Worm (Caenorhabditis elegans) whole organism, L4 larva: Measurements from ENCODE around the gene srh-216.

Experiments used
- F44E2.7 ChIP-seq: fragments of 200-800 bp; sonication (Bioruptor generic); IDR thresholded peaks from 2 replicates; pipeline ENCODE4 v2.1.2; 2022; ENCODE audit warnings: missing genetic modification characterization, missing compliant biosample characterization
- F49E8.2 ChIP-seq: sonication (generic microtip); optimal IDR thresholded peaks from 2 replicates; lab custom pipeline; 2016; ENCODE audit warnings: missing compliant biosample characterization, mild to moderate bottlenecking, missing genetic modification characterization, borderline replicate concordance
- R02D3.7 ChIP-seq: fragments of 150-350 bp; sonication (generic microtip); optimal IDR thresholded peaks from 3 replicates; lab custom pipeline; 2014; ENCODE audit warnings: missing biosample characterization, missing genetic modification characterization
- T20F7.1 ChIP-seq: fragments of 200-800 bp; sonication (Bioruptor generic); optimal IDR thresholded peaks from 2 replicates; lab custom pipeline; 2018; ENCODE audit warnings: mild to moderate bottlenecking, missing genetic modification characterization, missing compliant biosample characterization
- aha-1 ChIP-seq: fragments of 150-350 bp; peaks from one replicate; lab custom pipeline; 2014; ENCODE audit warnings: missing biosample characterization, missing genetic modification characterization
- ama-1 ChIP-seq: fragments of 150-350 bp; optimal IDR thresholded peaks from 2 replicates; lab custom pipeline; 2014; ENCODE audit warnings: inconsistent platforms, mixed read lengths
- attf-4 ChIP-seq: sonication (generic microtip); optimal IDR thresholded peaks from 3 replicates; lab custom pipeline; 2017; ENCODE audit warnings: missing biosample characterization, missing genetic modification characterization
- ceh-44 ChIP-seq: fragments of 200-800 bp; sonication (Bioruptor generic); IDR thresholded peaks from 2 replicates; pipeline ENCODE4 v1.3.6; 2022; ENCODE audit warnings: missing genetic modification reagents, missing genetic modification characterization, missing compliant biosample characterization
- ceh-62 ChIP-seq: sonication (generic microtip); optimal IDR thresholded peaks from 2 replicates; lab custom pipeline; 2017; ENCODE audit warnings: missing biosample characterization, missing genetic modification characterization
- ceh-82 ChIP-seq: sonication (generic microtip); optimal IDR thresholded peaks from 2 replicates; lab custom pipeline; 2017; ENCODE audit warnings: missing biosample characterization, missing genetic modification characterization
- ces-1 ChIP-seq: fragments of 150-350 bp; sonication (generic microtip); optimal IDR thresholded peaks from 4 replicates; lab custom pipeline; 2014; ENCODE audit warnings: missing biosample characterization, missing genetic modification reagents, missing genetic modification characterization
- cey-2 ChIP-seq: sonication (generic microtip); optimal IDR thresholded peaks from 3 replicates; lab custom pipeline; 2017; ENCODE audit warnings: missing genetic modification characterization, mild to moderate bottlenecking, missing compliant biosample characterization, antibody characterized with exemption, borderline replicate concordance; ENCODE audit not compliant: insufficient read depth
- daf-16 ChIP-seq, 3 experiments: sonication (generic microtip); optimal IDR thresholded peaks; 2 replicates each; lab custom pipeline; 2016 to 2017; ENCODE audit warnings: missing genetic modification characterization in 3 of 3, missing genetic modification reagents in 3 of 3, mild to moderate bottlenecking in 2 of 3, missing compliant biosample characterization in 2 of 3, missing biosample characterization in 1 of 3, moderate library complexity in 1 of 3
- daf-19 ChIP-seq: fragments of 200-800 bp; sonication (Bioruptor generic); conservative IDR thresholded peaks from 2 replicates; pipeline ENCODE4 v1.3.6; 2022; ENCODE audit warnings: missing genetic modification characterization, missing compliant biosample characterization
- dmd-6 ChIP-seq: fragments of 200-800 bp; sonication (Bioruptor generic); IDR thresholded peaks from 2 replicates; pipeline ENCODE4 v1.3.6; 2022; ENCODE audit warnings: missing genetic modification reagents, missing genetic modification characterization, missing compliant biosample characterization
- dmd-8 ChIP-seq: fragments of 200-800 bp; sonication (Bioruptor generic); IDR thresholded peaks from 2 replicates; pipeline ENCODE4 v1.3.6; 2022; ENCODE audit warnings: missing genetic modification characterization, missing compliant biosample characterization
- dpl-1 ChIP-seq: fragments of 150-350 bp; optimal IDR thresholded peaks from 2 replicates; lab custom pipeline; 2014; ENCODE audit warnings: missing biosample characterization, missing genetic modification reagents, missing genetic modification characterization
- duxl-1 ChIP-seq: sonication (generic microtip); optimal IDR thresholded peaks from 2 replicates; lab custom pipeline; 2016; ENCODE audit warnings: mild to moderate bottlenecking, missing genetic modification characterization, moderate library complexity, missing compliant biosample characterization; ENCODE audit not compliant: poor library complexity
- dve-1 ChIP-seq: sonication (generic microtip); optimal IDR thresholded peaks from 2 replicates; lab custom pipeline; 2017; ENCODE audit warnings: antibody characterized with exemption, mild to moderate bottlenecking, missing genetic modification characterization, missing compliant biosample characterization; ENCODE audit not compliant: insufficient read depth
- egl-43 ChIP-seq: fragments of 200-800 bp; sonication (Bioruptor generic); IDR thresholded peaks from 2 replicates; pipeline ENCODE4 v1.3.6; 2022; ENCODE audit warnings: missing genetic modification reagents, missing genetic modification characterization, missing compliant biosample characterization
- fos-1 ChIP-seq: fragments of 150-350 bp; optimal IDR thresholded peaks from 2 replicates; lab custom pipeline; 2014; ENCODE audit warnings: missing biosample characterization, missing genetic modification characterization
- hlh-11 ChIP-seq: fragments of 200-800 bp; sonication (Bioruptor generic); optimal IDR thresholded peaks from 2 replicates; lab custom pipeline; 2018; ENCODE audit warnings: mild to moderate bottlenecking, missing genetic modification characterization, missing compliant biosample characterization
- hlh-30 ChIP-seq: sonication (generic microtip); optimal IDR thresholded peaks from 2 replicates; lab custom pipeline; 2017; ENCODE audit warnings: antibody characterized with exemption, mild to moderate bottlenecking, missing genetic modification characterization, missing compliant biosample characterization; ENCODE audit not compliant: insufficient read depth
- hmg-1.1 ChIP-seq: fragments of 200-800 bp; sonication (Bioruptor generic); IDR thresholded peaks from 2 replicates; pipeline ENCODE4 v1.3.6; 2022; ENCODE audit warnings: missing genetic modification reagents, missing genetic modification characterization, missing compliant biosample characterization
- jun-1 ChIP-seq: fragments of 150-350 bp; optimal IDR thresholded peaks from 2 replicates; lab custom pipeline; 2014; ENCODE audit warnings: missing biosample characterization, missing genetic modification reagents, missing genetic modification characterization
- lim-7 ChIP-seq: fragments of 200-800 bp; sonication (Bioruptor generic); IDR thresholded peaks from 2 replicates; pipeline ENCODE4 v1.3.6; 2022; ENCODE audit warnings: missing genetic modification characterization, missing compliant biosample characterization
- lin-29 ChIP-seq: fragments of 200-800 bp; sonication (Bioruptor generic); IDR thresholded peaks from 2 replicates; pipeline ENCODE4 v1.3.6; 2022; ENCODE audit warnings: missing genetic modification reagents, missing genetic modification characterization, missing compliant biosample characterization
- lin-38 ChIP-seq: fragments of 200-800 bp; sonication (Bioruptor generic); IDR thresholded peaks from 2 replicates; pipeline ENCODE4 v1.3.6; 2022; ENCODE audit warnings: missing genetic modification reagents, missing genetic modification characterization, missing compliant biosample characterization
- mep-1 ChIP-seq: fragments of 150-350 bp; sonication (generic microtip); optimal IDR thresholded peaks from 3 replicates; lab custom pipeline; 2014; ENCODE audit warnings: missing biosample characterization, missing genetic modification characterization
- mes-2 ChIP-seq: sonication (generic microtip); optimal IDR thresholded peaks from 2 replicates; lab custom pipeline; 2016; ENCODE audit warnings: missing genotype, mild to moderate bottlenecking, missing genetic modification characterization, missing compliant biosample characterization; ENCODE audit not compliant: poor library complexity, severe bottlenecking
- nhr-10 ChIP-seq: fragments of 150-350 bp; optimal IDR thresholded peaks from 2 replicates; lab custom pipeline; 2014; ENCODE audit warnings: missing biosample characterization, missing genetic modification characterization
- nhr-42 ChIP-seq: fragments of 200-800 bp; sonication (Bioruptor generic); IDR thresholded peaks from 2 replicates; pipeline ENCODE4 v1.3.6; 2022; ENCODE audit warnings: missing genetic modification characterization, missing compliant biosample characterization
- nhr-48 ChIP-seq: sonication (generic microtip); optimal IDR thresholded peaks from 2 replicates; lab custom pipeline; 2016; ENCODE audit warnings: mild to moderate bottlenecking, missing genetic modification characterization, missing compliant biosample characterization
- nhr-6 ChIP-seq: fragments of 150-350 bp; optimal IDR thresholded peaks from 2 replicates; lab custom pipeline; 2014; ENCODE audit warnings: missing biosample characterization, missing genetic modification characterization
- nhr-76 ChIP-seq: fragments of 150-350 bp; optimal IDR thresholded peaks from 2 replicates; lab custom pipeline; 2014; ENCODE audit warnings: missing biosample characterization, missing genetic modification characterization
- nhr-77 ChIP-seq: fragments of 150-350 bp; optimal IDR thresholded peaks from 2 replicates; lab custom pipeline; 2014; ENCODE audit warnings: missing biosample characterization, missing genetic modification characterization
- rbr-2 ChIP-seq: sonication (generic microtip); optimal IDR thresholded peaks from 2 replicates; lab custom pipeline; 2016; ENCODE audit warnings: missing genotype, missing genetic modification characterization, missing compliant biosample characterization
- saeg-2 ChIP-seq: fragments of 200-800 bp; sonication (Bioruptor generic); IDR thresholded peaks from 2 replicates; pipeline ENCODE4 v1.3.6; 2022; ENCODE audit warnings: missing genetic modification reagents, missing genetic modification characterization, missing compliant biosample characterization
- skn-1 ChIP-seq: fragments of 150-350 bp; optimal IDR thresholded peaks from 2 replicates; lab custom pipeline; 2014; ENCODE audit warnings: missing biosample characterization, missing genetic modification characterization
- spr-1 ChIP-seq: sonication (generic microtip); optimal IDR thresholded peaks from 2 replicates; lab custom pipeline; 2016; ENCODE audit warnings: mild to moderate bottlenecking, missing genetic modification characterization, missing compliant biosample characterization
- spr-3 ChIP-seq: fragments of 200-800 bp; sonication (Bioruptor generic); optimal IDR thresholded peaks from 2 replicates; lab custom pipeline; 2018; ENCODE audit warnings: mild to moderate bottlenecking, missing genetic modification characterization, missing compliant biosample characterization
- tra-1 ChIP-seq: fragments of 200-800 bp; sonication (Bioruptor generic); IDR thresholded peaks from 2 replicates; pipeline ENCODE4 v1.3.6; 2022; ENCODE audit warnings: missing genetic modification reagents, missing genetic modification characterization, missing compliant biosample characterization
- unc-62 ChIP-seq, 3 experiments: fragments of 150-350 bp in 1 of 3; sonication (generic microtip); optimal IDR thresholded peaks in 2 of 3; peaks in 1 of 3; 1 replicate in 1 of 3; 2 replicates in 2 of 3; lab custom pipeline; 2014 to 2017; ENCODE audit warnings: missing biosample characterization in 3 of 3, missing genetic modification characterization in 3 of 3, missing genetic modification reagents in 3 of 3, missing genotype in 1 of 3
- zag-1 ChIP-seq: fragments of 150-350 bp; optimal IDR thresholded peaks from 2 replicates; lab custom pipeline; 2014; ENCODE audit warnings: missing biosample characterization, missing genetic modification characterization
- zfp-3 ChIP-seq: fragments of 200-800 bp; sonication (Bioruptor generic); conservative IDR thresholded peaks from 2 replicates; pipeline ENCODE4 v1.3.6; 2022; ENCODE audit warnings: missing genetic modification reagents, missing genetic modification characterization, missing compliant biosample characterization
- zip-2 ChIP-seq: fragments of 150-350 bp; optimal IDR thresholded peaks from 2 replicates; lab custom pipeline; 2014; ENCODE audit warnings: missing biosample characterization, missing genetic modification characterization
- ztf-11 ChIP-seq: fragments of 150-350 bp; optimal IDR thresholded peaks from 2 replicates; lab custom pipeline; 2014; ENCODE audit warnings: missing biosample characterization, missing genetic modification characterization
- ztf-7 ChIP-seq: fragments of 150-350 bp; optimal IDR thresholded peaks from 2 replicates; lab custom pipeline; 2014; ENCODE audit warnings: missing biosample characterization, missing genetic modification characterization

srh-216 gene

ce11 chrV:16800484-16800883, 26.9 kb downstream of the srh-216 start:
- peak; percentile 16; the same call in 1 of the 2 replicates for TF ChIP-seq lin-38 (GFP tag; lab: Robert Waterston, UW)
- TF ChIP-seq mes-2 (tag; lab: Kevin White, UChicago): peak; percentile 3
- no peak for TF ChIP-seq zfp-3 (GFP tag; lab: Robert Waterston, UW)
- TF ChIP-seq aha-1: peak; percentile 48

DNA sequence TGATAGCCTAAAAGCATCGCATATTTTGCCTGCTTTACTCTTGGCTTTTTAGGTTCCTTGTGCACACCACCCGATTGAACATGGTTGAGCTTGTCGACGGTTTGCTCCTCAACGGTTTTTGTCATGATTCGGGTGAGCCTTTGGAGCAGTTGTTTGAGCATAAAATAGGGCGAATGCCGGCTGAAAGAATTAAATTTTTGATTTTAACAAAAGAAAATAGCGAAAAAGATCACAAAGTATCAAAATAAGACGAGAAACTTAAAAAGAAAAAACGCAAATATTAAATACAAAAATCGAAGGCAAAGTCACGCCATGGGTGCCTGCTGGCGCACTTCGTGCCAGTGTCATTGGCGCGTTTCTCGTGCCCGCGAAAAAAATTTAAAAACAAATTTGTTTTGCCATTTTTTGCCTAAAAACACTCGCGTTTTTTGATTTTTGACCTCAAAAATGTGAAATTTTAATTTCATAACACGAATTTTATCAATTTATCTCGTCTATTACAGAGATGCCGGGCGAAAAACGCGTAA, 32.5 kb downstream of the srh-216 start, which contains the start of the genes ctps-1 and pus-1:
Gene ctps-1 (plus strand): TSS at position 51 of the 527 bp plus-strand sequence.
Gene pus-1 (minus strand): TSS at position 125 of the 527 bp plus-strand sequence.
- TF ChIP-seq spr-1 (tag; lab: Kevin White, UChicago) (no peak), nhr-42 (no peak), hlh-11 (tag; lab: Kevin White, UChicago) (peak; percentile 37), hlh-30 (tag; lab: Kevin White, UChicago) (peak; percentile 58), ceh-62 (no peak), duxl-1 (tag; lab: Kevin White, UChicago) (peak; percentile 75), egl-43 (GFP tag; lab: Robert Waterston, UW) (no peak), zag-1 (tag; lab: Kevin White, UChicago) (no peak), zip-2 (tag; lab: Kevin White, UChicago) (no peak), R02D3.7 (tag; lab: Kevin White, UChicago) (no peak), mep-1 (tag; lab: Kevin White, UChicago) (peak; percentile 68), tra-1 (GFP tag; lab: Robert Waterston, UW) (0 out of 2 replicates have a peak, but pooled peaks have one; percentile 19), nhr-10 (tag; lab: Kevin White, UChicago) (no peak), daf-16 (GFP tag; optimal IDR thresholded peaks at IDR 0.05; lab: Kevin White, UChicago) (peak in 1 of 2 experiments; percentile 31), daf-16 (tag; optimal IDR thresholded peaks at IDR 0.05; lab: Kevin White, UChicago) (peak; percentile 66), dpl-1 (GFP tag; lab: Kevin White, UChicago) (peak; percentile 78), mes-2 (tag; lab: Kevin White, UChicago) (peak; percentile 79), ztf-7 (tag; lab: Kevin White, UChicago) (peak; percentile 26), fos-1 (no peak), lin-38 (GFP tag; lab: Robert Waterston, UW) (peak; percentile 75), F44E2.7 (GFP tag; lab: Robert Waterston, UW) (no peak), attf-4 (no peak), lin-29 (0 out of 2 replicates have a peak, but pooled peaks have one; percentile 28), hmg-1.1 (GFP tag; lab: Robert Waterston, UW) (peak; percentile 48), jun-1 (tag; lab: Kevin White, UChicago) (no peak), unc-62 (GFP tag; optimal IDR thresholded peaks at IDR 0.05 in 1 of 2; lab: Kevin White, UChicago) (no peak), unc-62 (tag; optimal IDR thresholded peaks at IDR 0.05; lab: Kevin White, UChicago) (no peak), daf-19 (GFP tag; lab: Robert Waterston, UW) (no peak), ceh-82 (no peak), dmd-6 (GFP tag; lab: Robert Waterston, UW) (peak; percentile 43), nhr-48 (tag; lab: Kevin White, UChicago) (no peak), T20F7.1 (GFP tag; lab: Kevin White, UChicago) (no peak), saeg-2 (no peak), ces-1 (GFP tag; lab: Kevin White, UChicago) (no peak), cey-2 (tag; lab: Kevin White, UChicago) (no peak), nhr-77 (tag; lab: Kevin White, UChicago) (peak; percentile 21), lim-7 (no peak), F49E8.2 (tag; lab: Kevin White, UChicago) (no peak), zfp-3 (GFP tag; lab: Robert Waterston, UW) (no peak), ceh-44 (GFP tag; lab: Robert Waterston, UW) (no peak), dmd-8 (no peak), skn-1 (no peak), nhr-6 (tag; lab: Kevin White, UChicago) (peak; percentile 53), dve-1 (tag; lab: Kevin White, UChicago) (peak; percentile 70), rbr-2 (tag; lab: Kevin White, UChicago) (peak; percentile 31), ama-1 (lab: Kevin White, UChicago) (peak; percentile 10), ztf-11 (tag; lab: Kevin White, UChicago) (no peak), spr-3 (GFP tag; lab: Kevin White, UChicago) (no peak), nhr-76 (tag; lab: Kevin White, UChicago) (no peak)
